Worm (Caenorhabditis elegans): ENCODE measurements around the gene cpg-20.
"Not testable (repeated sequence)": the region's sequence is repeated elsewhere in the genome, so short reads cannot be mapped to it uniquely, and the experiment has no call there.

The cpg-20 gene

ce11 chrIV:6048462-6048861, 27.6 kb downstream of the cpg-20 start:
- TF ChIP-seq sptf-1 (tag; optimal IDR thresholded peaks at IDR 0.05) (no peak), blmp-1 (tag; optimal IDR thresholded peaks at IDR 0.05) (no peak), flh-1 (GFP tag; optimal IDR thresholded peaks at IDR 0.05) (no peak), elt-1 (tag; optimal IDR thresholded peaks at IDR 0.05; ENCODE audit: borderline replicate concordance, insufficient read depth) (no peak), unc-120 (tag; optimal IDR thresholded peaks at IDR 0.05; ENCODE audit: poor library complexity, severe bottlenecking) (no peak), lin-13 (tag; optimal IDR thresholded peaks at IDR 0.05) (no peak), elt-3 (tag; optimal IDR thresholded peaks at IDR 0.05) (no peak), nhr-237 (tag; optimal IDR thresholded peaks at IDR 0.05) (no peak), zip-8 (tag; optimal IDR thresholded peaks at IDR 0.05) (no peak), ceh-43 (GFP tag; optimal IDR thresholded peaks at IDR 0.05) (no peak), hlh-1 (tag; optimal IDR thresholded peaks at IDR 0.05) (no peak), lsy-2 (tag; optimal IDR thresholded peaks at IDR 0.05) (no peak), unc-39 (tag; optimal IDR thresholded peaks at IDR 0.05) (no peak), ceh-39 (tag; optimal IDR thresholded peaks at IDR 0.05) (no peak), M03D4.4 (tag; optimal IDR thresholded peaks at IDR 0.05) (no peak), nhr-28 (tag; optimal IDR thresholded peaks at IDR 0.05) (no peak), nhr-76 (tag; optimal IDR thresholded peaks at IDR 0.05) (no peak)

- no peak for TF ChIP-seq sem-2 (GFP tag; optimal IDR thresholded peaks at IDR 0.05)
- TF ChIP-seq ces-1 (GFP tag; optimal IDR thresholded peaks at IDR 0.05): peak; percentile 16
These were observed 28.8 kb downstream of the cpg-20 start for ce11 chrIV:6047164-6047727.

ce11 chrIV:6040676-6041075, 35.4 kb downstream of the cpg-20 start, which contains the start of gene kcc-2:
Gene kcc-2, plus strand, starts transcription at chrIV:6040976.
- TF ChIP-seq ham-2 (GFP tag; optimal IDR thresholded peaks at IDR 0.05) (no peak), elt-1 (tag; optimal IDR thresholded peaks at IDR 0.05; ENCODE audit: borderline replicate concordance, insufficient read depth) (no peak), nhr-12 (tag; optimal IDR thresholded peaks at IDR 0.05) (no peak), hlh-1 (tag; optimal IDR thresholded peaks at IDR 0.05) (no peak), unc-62 (GFP tag; optimal IDR thresholded peaks at IDR 0.05) (no peak), ceh-43 (GFP tag; optimal IDR thresholded peaks at IDR 0.05) (no peak)

- TF ChIP-seq elt-3 (tag; optimal IDR thresholded peaks at IDR 0.05): no peak
- TF ChIP-seq cnd-1 (tag; optimal IDR thresholded peaks at IDR 0.05): no peak
- no peak for TF ChIP-seq ceh-83 (GFP tag; optimal IDR thresholded peaks at IDR 0.05)
- TF ChIP-seq mls-2 (tag; optimal IDR thresholded peaks at IDR 0.05): no peak
- TF ChIP-seq bed-3 (GFP tag; optimal IDR thresholded peaks at IDR 0.05): no peak
- TF ChIP-seq hlh-1 (tag; optimal IDR thresholded peaks at IDR 0.05): no peak
- TF ChIP-seq lin-32 (GFP tag; optimal IDR thresholded peaks at IDR 0.05): no peak
- TF ChIP-seq nhr-76 (tag; optimal IDR thresholded peaks at IDR 0.05): no peak
- no peak for TF ChIP-seq ham-2 (GFP tag; optimal IDR thresholded peaks at IDR 0.05)
- TF ChIP-seq flh-1 (GFP tag; optimal IDR thresholded peaks at IDR 0.05): no peak
- no peak for TF ChIP-seq drap-1 (GFP tag; optimal IDR thresholded peaks at IDR 0.05)
- TF ChIP-seq mep-1 (tag; optimal IDR thresholded peaks at IDR 0.05): no peak
- no peak for TF ChIP-seq nhr-2 (tag; optimal IDR thresholded peaks at IDR 0.05)
- TF ChIP-seq ces-1 (GFP tag; optimal IDR thresholded peaks at IDR 0.05): no peak
- TF ChIP-seq nhr-28 (tag; optimal IDR thresholded peaks at IDR 0.05): no peak
- TF ChIP-seq sptf-1 (tag; optimal IDR thresholded peaks at IDR 0.05): no peak
- no peak for TF ChIP-seq zip-8 (tag; optimal IDR thresholded peaks at IDR 0.05)
- TF ChIP-seq pha-4 (tag; optimal IDR thresholded peaks at IDR 0.05): no peak
- no peak for TF ChIP-seq blmp-1 (tag; optimal IDR thresholded peaks at IDR 0.05)
These were observed 40.9 kb downstream of the cpg-20 start for ce11 chrIV:6035113-6035512.

- not testable (repeated sequence) for TF ChIP-seq unc-120 (tag; optimal IDR thresholded peaks at IDR 0.05; ENCODE audit: poor library complexity, severe bottlenecking); elt-3 (tag; optimal IDR thresholded peaks at IDR 0.05); ztf-11 (tag; optimal IDR thresholded peaks at IDR 0.05)
These were observed 42.5 kb downstream of the cpg-20 start, which contains the start of gene pqn-22 for ce11 chrIV:6033539-6033938. Gene pqn-22, minus strand, starts transcription at chrIV:6033639.

Measured in whole organism, mixed stage, embryonic.